Worm (Caenorhabditis elegans): ENCODE data around the gene nhr-210.

DNA sequence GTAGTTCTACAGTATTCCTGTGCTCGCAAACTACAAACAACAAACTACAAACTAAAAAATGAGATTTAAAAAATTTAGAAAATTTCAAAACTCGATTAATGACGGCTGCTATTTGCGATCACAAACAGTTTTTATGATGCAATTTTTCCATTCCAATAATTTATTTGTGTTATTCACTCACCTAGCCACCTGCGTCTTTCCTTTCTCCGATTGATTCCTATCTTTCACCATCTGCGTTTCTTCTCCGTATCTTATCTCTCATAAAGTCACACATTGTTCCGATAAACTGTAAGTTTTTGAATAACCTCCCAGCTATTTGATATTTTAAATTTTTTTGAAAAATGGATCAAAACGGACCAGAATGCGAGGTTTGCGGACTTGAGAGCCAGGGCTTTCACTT is 14.8 kb upstream of the nhr-210 start, which contains the start of gene nhr-132:
- no peak for TF ChIP-seq nfya-1 (tag; optimal IDR thresholded peaks at IDR 0.05; ENCODE audit: insufficient read depth)
- no peak for TF ChIP-seq skn-1 (tag; optimal IDR thresholded peaks at IDR 0.05)
- TF ChIP-seq aly-2 (tag; optimal IDR thresholded peaks at IDR 0.05) = no peak
- TF ChIP-seq sea-2 (GFP tag; optimal IDR thresholded peaks at IDR 0.05) = no peak
- no peak for TF ChIP-seq unc-39 (tag; optimal IDR thresholded peaks at IDR 0.05)
- no peak for TF ChIP-seq daf-12 (tag; optimal IDR thresholded peaks at IDR 0.05)
- no peak for TF ChIP-seq pha-4 (tag; optimal IDR thresholded peaks at IDR 0.05)
- no peak for TF ChIP-seq unc-62 (GFP tag; optimal IDR thresholded peaks at IDR 0.05)
- TF ChIP-seq nhr-28 (tag; optimal IDR thresholded peaks at IDR 0.05) = no peak
- TF ChIP-seq lin-39 (tag; optimal IDR thresholded peaks at IDR 0.05) = no peak
- no peak for TF ChIP-seq zag-1 (tag; optimal IDR thresholded peaks at IDR 0.05)
- TF ChIP-seq nhr-11 (tag; optimal IDR thresholded peaks at IDR 0.05) = no peak

All from whole organism, L3 larva.